Worm (Caenorhabditis elegans): Measurements from ENCODE around the gene K07E3.2.

DNA sequence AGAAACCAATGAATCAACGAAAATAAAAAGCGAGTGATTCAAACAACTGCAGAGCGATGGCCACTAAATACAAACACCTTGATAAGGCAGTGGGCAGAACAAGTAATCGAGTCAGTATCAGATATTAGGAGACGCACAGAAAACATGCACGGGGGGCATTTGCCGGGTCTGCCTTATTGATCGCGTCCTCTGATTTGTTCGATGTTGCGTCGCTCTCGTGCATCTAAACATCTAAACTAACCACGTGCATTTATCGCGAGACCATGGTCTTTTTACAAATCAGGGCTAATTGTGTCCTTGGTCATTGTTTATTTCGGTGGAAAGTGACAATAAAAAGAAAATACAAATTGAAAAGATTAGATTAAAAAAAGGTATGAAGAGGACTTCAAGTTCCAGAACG, 20.2 kb upstream of the K07E3.2 start, which contains the start of gene K07E3.4:
- TF ChIP-seq ZK546.5 (tag; optimal IDR thresholded peaks at IDR 0.05) (no peak), mdl-1 (tag; optimal IDR thresholded peaks at IDR 0.05) (peak; percentile 88), sea-2 (GFP tag; optimal IDR thresholded peaks at IDR 0.05) (no peak), lsy-12 (tag; optimal IDR thresholded peaks at IDR 0.05) (no peak), fos-1 (tag; optimal IDR thresholded peaks at IDR 0.05) (no peak), snpc-4 (tag; optimal IDR thresholded peaks at IDR 0.05) (peak; percentile 12), egl-27 (tag; optimal IDR thresholded peaks at IDR 0.05) (no peak), lin-39 (tag; optimal IDR thresholded peaks at IDR 0.05) (no peak)
